Worm (Caenorhabditis elegans) whole organism, young adult: Measurements from ENCODE around the gene best-18.

Experiments
- F57A8.1 ChIP-seq: fragments of 200-800 bp; sonication (Bioruptor generic); optimal IDR thresholded peaks from 2 replicates; lab custom pipeline; 2018; ENCODE audit warnings: mild to moderate bottlenecking, missing genetic modification characterization, moderate library complexity, missing compliant biosample characterization
- attf-6 ChIP-seq: fragments of 200-800 bp; sonication (Bioruptor generic); IDR thresholded peaks from 2 replicates; pipeline ENCODE4 v1.3.6; 2022; ENCODE audit warnings: missing genetic modification reagents, missing genetic modification characterization, missing compliant biosample characterization
- cebp-1 ChIP-seq, 2 experiments: fragments of 200-800 bp in 1 of 2; sonication (Bioruptor generic) in 1 of 2; sonication (generic microtip) in 1 of 2; IDR thresholded peaks in 1 of 2; optimal IDR thresholded peaks in 1 of 2; 2 replicates each; pipeline versions ENCODE4 v1.3.6 to Lab custom; 2017 to 2022; ENCODE audit warnings: missing compliant biosample characterization in 2 of 2, missing genetic modification characterization in 2 of 2, mild to moderate bottlenecking in 1 of 2, missing genetic modification reagents in 1 of 2, moderate library complexity in 1 of 2
- chd-7 ChIP-seq: sonication (generic microtip); optimal IDR thresholded peaks from 2 replicates; lab custom pipeline; 2016; ENCODE audit warnings: mild to moderate bottlenecking, missing genetic modification characterization, moderate library complexity, missing compliant biosample characterization
- nfya-1 ChIP-seq: sonication (generic microtip); optimal IDR thresholded peaks from 2 replicates; lab custom pipeline; 2017; ENCODE audit warnings: antibody characterized with exemption, missing compliant biosample characterization, missing genetic modification characterization, borderline replicate concordance; ENCODE audit not compliant: insufficient read depth

DNA sequence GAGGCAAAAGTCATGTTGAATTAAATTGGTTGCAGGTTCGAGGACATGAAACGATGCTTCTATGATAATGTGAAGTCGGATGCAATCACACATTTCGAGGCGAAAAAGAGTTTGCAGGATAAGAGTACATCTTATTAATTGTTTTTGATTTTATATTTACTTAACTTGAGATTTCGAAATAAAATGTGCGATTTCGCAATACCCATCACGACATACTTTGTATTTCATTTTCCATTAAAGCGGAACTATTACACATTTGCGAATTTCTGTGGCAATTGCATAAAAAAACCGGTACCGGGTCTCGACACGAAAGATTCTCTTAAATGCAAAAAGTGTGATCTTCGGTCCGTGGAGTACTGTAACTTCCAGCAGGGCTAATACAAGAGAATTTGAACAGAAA, 9.8 kb upstream of the best-18 start:
- TF ChIP-seq cebp-1 (GFP tag; IDR thresholded peaks at IDR 0.05; lab: Robert Waterston, UW), result peak; percentile 87; the same call in 1 of the 2 replicates
- TF ChIP-seq cebp-1 (tag; optimal IDR thresholded peaks at IDR 0.05; lab: Kevin White, UChicago), result peak; percentile 99
- no peak for TF ChIP-seq F57A8.1 (GFP tag; lab: Kevin White, UChicago)
- TF ChIP-seq attf-6 (GFP tag; lab: Robert Waterston, UW), result no peak
- no peak for TF ChIP-seq chd-7 (tag; lab: Kevin White, UChicago)
- TF ChIP-seq nfya-1 (tag; lab: Kevin White, UChicago), result no peak
